Fruit fly (Drosophila melanogaster): ENCODE results near the gene Tm1.

Tm1 gene

dm6 chr3R:15275158-15275623, 2.8 kb upstream of the Tm1 start, which contains the start of the genes Cp190 and CG4338 (continued):
- TF ChIP-seq Dif (GFP tag; optimal IDR thresholded peaks at IDR 0.05; ENCODE audit: partially characterized antibody) (no peak), sage (GFP tag; optimal IDR thresholded peaks at IDR 0.05) (no peak), tai (GFP tag; optimal IDR thresholded peaks at IDR 0.05) (no peak), N (GFP tag; optimal IDR thresholded peaks at IDR 0.05) (no peak), dsf (GFP tag; optimal IDR thresholded peaks at IDR 0.05; ENCODE audit: borderline replicate concordance) (peak; percentile 90), HLH106 (tag; optimal IDR thresholded peaks at IDR 0.05) (peak; percentile 99), Hr83 (GFP tag; optimal IDR thresholded peaks at IDR 0.05; ENCODE audit: poor library complexity, severe bottlenecking) (peak; percentile 69), Sp1 (GFP tag; optimal IDR thresholded peaks at IDR 0.05) (peak; percentile 99), CG32264 (GFP tag; optimal IDR thresholded peaks at IDR 0.05) (peak; percentile 85), psq (GFP tag; optimal IDR thresholded peaks at IDR 0.05) (peak; percentile 95)

- TF ChIP-seq Sp1 (GFP tag; optimal IDR thresholded peaks at IDR 0.05) (peak; percentile 71), h (GFP tag; optimal IDR thresholded peaks at IDR 0.05) (peak; percentile 45), sv (GFP tag; optimal IDR thresholded peaks at IDR 0.05) (peak; percentile 20), Vsx2 (GFP tag; optimal IDR thresholded peaks at IDR 0.05; ENCODE audit: partially characterized antibody) (no peak), fru (GFP tag; optimal IDR thresholded peaks at IDR 0.05) (peak; percentile 65), brk (GFP tag; optimal IDR thresholded peaks at IDR 0.05) (no peak), N (GFP tag; optimal IDR thresholded peaks at IDR 0.05) (no peak), Hnf4 (GFP tag; optimal IDR thresholded peaks at IDR 0.05) (no peak), Dfd (GFP tag; optimal IDR thresholded peaks at IDR 0.05) (no peak), CG32264 (GFP tag; optimal IDR thresholded peaks at IDR 0.05) (no peak), OdsH (GFP tag; optimal IDR thresholded peaks at IDR 0.05) (peak; percentile 60), br (GFP tag; optimal IDR thresholded peaks at IDR 0.05) (peak; percentile 33), psq (GFP tag; optimal IDR thresholded peaks at IDR 0.05) (peak; percentile 56), Mio (GFP tag; optimal IDR thresholded peaks at IDR 0.05) (no peak), tai (GFP tag; optimal IDR thresholded peaks at IDR 0.05) (no peak), pan (optimal IDR thresholded peaks at IDR 0.05) (no peak), HLH106 (tag; optimal IDR thresholded peaks at IDR 0.05) (peak; percentile 66), Abd-B (GFP tag; optimal IDR thresholded peaks at IDR 0.05) (no peak), CG9705 (GFP tag; optimal IDR thresholded peaks at IDR 0.05) (no peak), jim (GFP tag; optimal IDR thresholded peaks at IDR 0.05) (no peak), rgr (GFP tag; optimal IDR thresholded peaks at IDR 0.05) (peak; percentile 46), usp (GFP tag; optimal IDR thresholded peaks at IDR 0.05) (no peak), dmrt93B (GFP tag; optimal IDR thresholded peaks at IDR 0.05) (peak; percentile 51), sage (GFP tag; optimal IDR thresholded peaks at IDR 0.05) (peak; percentile 16), CrebA (GFP tag; optimal IDR thresholded peaks at IDR 0.05; ENCODE audit: borderline replicate concordance) (no peak), lola (GFP tag; optimal IDR thresholded peaks at IDR 0.05) (no peak), Dif (GFP tag; optimal IDR thresholded peaks at IDR 0.05; ENCODE audit: partially characterized antibody) (peak; percentile 23), dl (GFP tag; optimal IDR thresholded peaks at IDR 0.05; ENCODE audit: insufficient read depth in 1 of 2, partially characterized antibody in 2 of 2) (no peak), foxo (GFP tag; optimal IDR thresholded peaks at IDR 0.05) (peak in 1 of 2 experiments; percentile 63), Hr83 (GFP tag; optimal IDR thresholded peaks at IDR 0.05; ENCODE audit: poor library complexity, severe bottlenecking) (no peak), Jra (GFP tag; optimal IDR thresholded peaks at IDR 0.05) (no peak), Hr78 (GFP tag; optimal IDR thresholded peaks at IDR 0.05) (no peak), ey (GFP tag; optimal IDR thresholded peaks at IDR 0.05) (peak; percentile 34), woc (GFP tag; optimal IDR thresholded peaks at IDR 0.05) (peak; percentile 24), GATAd (GFP tag; optimal IDR thresholded peaks at IDR 0.05) (no peak)
Measured at dm6 chr3R:15280619-15281334, 2.8 kb downstream of the Tm1 start.

Data from whole organism, wandering third instar larva.